Worm (Caenorhabditis elegans): ENCODE data around the gene srlf-34.

The srlf-34 gene

DNA sequence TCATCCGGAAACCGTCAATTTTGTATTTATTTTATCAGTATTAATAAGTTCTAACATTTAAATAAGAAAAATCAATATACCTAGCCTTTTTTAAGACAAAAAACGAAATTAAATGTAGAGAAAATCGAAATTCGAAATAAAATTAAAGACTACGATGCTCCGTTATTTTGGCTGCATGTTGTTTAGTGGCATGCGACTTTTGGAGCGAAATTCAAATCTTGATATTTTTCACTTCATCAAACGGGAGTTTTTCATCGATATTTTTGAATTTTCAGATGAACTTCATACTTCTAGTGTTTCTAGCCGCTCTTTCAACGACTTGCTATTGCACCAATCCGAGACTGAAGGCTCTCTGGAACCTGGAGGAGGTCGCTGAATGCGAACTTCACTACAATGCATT, 38.4 kb downstream of the srlf-34 start, which contains the start of gene C07E3.9 (continued):
- TF ChIP-seq unc-62 (GFP tag; optimal IDR thresholded peaks at IDR 0.05) (no peak), Y67H2A.10 (GFP tag; conservative IDR thresholded peaks at IDR 0.05) (no peak), F39B2.1 (GFP tag; IDR thresholded peaks at IDR 0.05) (no peak), dpl-1 (GFP tag; optimal IDR thresholded peaks at IDR 0.05) (peak; percentile 66), nfya-2 (GFP tag; IDR thresholded peaks at IDR 0.05) (no peak), mxl-1 (tag; optimal IDR thresholded peaks at IDR 0.05) (no peak), egrh-3 (GFP tag; IDR thresholded peaks at IDR 0.05) (no peak), F23B12.7 (tag; optimal IDR thresholded peaks at IDR 0.05; ENCODE audit: insufficient read depth) (no peak), rpc-1 (optimal IDR thresholded peaks at IDR 0.05) (no peak), rpc-1 (tag; optimal IDR thresholded peaks at IDR 0.05) (no peak), snpc-1.1 (tag; optimal IDR thresholded peaks at IDR 0.05; ENCODE audit: insufficient read depth) (no peak), lin-35 (GFP tag; optimal IDR thresholded peaks at IDR 0.05) (peak in 1 of 3 experiments; percentile 58), attf-3 (GFP tag; conservative IDR thresholded peaks at IDR 0.05) (peak; percentile 90), ceh-58 (GFP tag; IDR thresholded peaks at IDR 0.05) (no peak), F57A8.1 (GFP tag; optimal IDR thresholded peaks at IDR 0.05) (no peak), atf-7 (tag; optimal IDR thresholded peaks at IDR 0.05) (no peak), bed-1 (GFP tag; IDR thresholded peaks at IDR 0.05) (no peak), ceh-100 (GFP tag; IDR thresholded peaks at IDR 0.05) (no peak), B0336.3 (GFP tag; IDR thresholded peaks at IDR 0.05) (no peak), ZK185.1 (tag; optimal IDR thresholded peaks at IDR 0.05; ENCODE audit: poor library complexity, severe bottlenecking) (no peak), nfyb-1 (GFP tag; IDR thresholded peaks at IDR 0.05) (no peak), D2030.7 (GFP tag; IDR thresholded peaks at IDR 0.05) (no peak), madf-10 (tag; optimal IDR thresholded peaks at IDR 0.05) (no peak), F37B4.10 (GFP tag; IDR thresholded peaks at IDR 0.05) (no peak), ceh-91 (GFP tag; IDR thresholded peaks at IDR 0.05) (no peak), nhr-27 (tag; optimal IDR thresholded peaks at IDR 0.05) (no peak), F55B11.4 (tag; optimal IDR thresholded peaks at IDR 0.05; ENCODE audit: borderline replicate concordance, insufficient read depth) (no peak), ceh-79 (tag; optimal IDR thresholded peaks at IDR 0.05) (no peak)

DNA sequence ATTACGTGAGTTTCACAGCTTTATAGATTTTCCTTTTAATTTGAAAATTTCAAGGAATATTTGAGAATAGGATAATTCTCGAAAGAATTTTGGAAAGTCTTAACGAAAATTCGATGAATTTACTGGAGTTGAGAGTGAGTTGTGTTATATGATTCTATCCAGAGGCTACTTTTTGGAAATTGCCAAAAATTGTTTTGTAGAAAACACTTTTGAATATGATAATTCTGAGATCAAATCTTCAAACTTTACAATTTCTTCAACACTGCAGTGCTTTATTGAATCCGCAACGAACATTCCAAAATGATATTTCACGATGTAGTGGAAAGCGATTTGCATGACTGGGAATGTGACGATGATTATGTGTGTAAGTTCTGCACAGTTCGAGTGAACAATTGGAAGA, 39.9 kb downstream of the srlf-34 start, which contains the start of gene C07E3.8:
Gene C07E3.8, plus strand, starts transcription at position 301 of the 400 bp plus-strand sequence.
- TF ChIP-seq B0261.1 (tag; optimal IDR thresholded peaks at IDR 0.05) = no peak

DNA sequence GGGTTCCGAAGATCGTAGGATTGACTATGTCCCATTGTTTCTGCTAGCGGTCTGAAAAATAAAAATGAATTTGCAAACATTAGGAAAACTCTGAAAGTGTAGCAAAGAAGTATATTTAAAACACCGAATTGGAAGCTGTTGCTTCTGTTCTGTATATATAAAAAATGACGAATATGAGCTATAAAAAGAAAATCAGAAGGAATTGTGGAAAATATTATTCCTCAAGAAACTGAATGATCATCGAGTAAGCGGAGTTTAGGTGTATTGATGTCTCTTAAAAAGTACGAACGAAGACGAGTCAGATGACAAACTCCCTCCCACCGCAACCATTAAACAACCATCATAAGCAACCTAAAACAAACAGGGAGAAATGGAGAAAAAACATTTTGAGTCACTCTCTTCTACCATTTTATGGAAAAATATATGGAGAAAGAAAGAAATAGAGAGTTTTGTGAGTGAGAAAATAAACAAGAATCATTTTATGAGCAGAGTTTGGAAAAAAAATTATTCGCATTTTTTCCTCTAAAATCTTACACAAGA, 45.4 kb downstream of the srlf-34 start, which contains the start of gene C07E3.3:
Gene C07E3.3, minus strand, starts transcription at position 51 of the 540 bp plus-strand sequence.
- TF ChIP-seq K12H6.12 (tag; optimal IDR thresholded peaks at IDR 0.05) (no peak), F33H1.4 (GFP tag; IDR thresholded peaks at IDR 0.05) (no peak), attf-3 (GFP tag; conservative IDR thresholded peaks at IDR 0.05) (no peak), chd-7 (tag; optimal IDR thresholded peaks at IDR 0.05) (no peak), ztf-3 (GFP tag; optimal IDR thresholded peaks at IDR 0.05) (no peak), mcd-1 (GFP tag; IDR thresholded peaks at IDR 0.05) (no peak), him-1 (tag; optimal IDR thresholded peaks at IDR 0.05) (no peak), ceh-100 (GFP tag; IDR thresholded peaks at IDR 0.05) (no peak), lir-1 (GFP tag; conservative IDR thresholded peaks at IDR 0.05) (no peak), xnd-1 (tag; optimal IDR thresholded peaks at IDR 0.05) (no peak), zim-3 (tag; optimal IDR thresholded peaks at IDR 0.05) (no peak), ama-1 (optimal IDR thresholded peaks at IDR 0.05) (no peak), ama-1 (GFP tag; optimal IDR thresholded peaks at IDR 0.05) (no peak), D2030.7 (GFP tag; IDR thresholded peaks at IDR 0.05) (no peak), nfya-1 (tag; optimal IDR thresholded peaks at IDR 0.05; ENCODE audit: borderline replicate concordance, insufficient read depth) (no peak), egl-44 (GFP tag; IDR thresholded peaks at IDR 0.05) (no peak), lsl-1 (GFP tag; optimal IDR thresholded peaks at IDR 0.05) (no peak)
